Fruit fly (Drosophila melanogaster): ENCODE results near the gene CG46316.

DNA sequence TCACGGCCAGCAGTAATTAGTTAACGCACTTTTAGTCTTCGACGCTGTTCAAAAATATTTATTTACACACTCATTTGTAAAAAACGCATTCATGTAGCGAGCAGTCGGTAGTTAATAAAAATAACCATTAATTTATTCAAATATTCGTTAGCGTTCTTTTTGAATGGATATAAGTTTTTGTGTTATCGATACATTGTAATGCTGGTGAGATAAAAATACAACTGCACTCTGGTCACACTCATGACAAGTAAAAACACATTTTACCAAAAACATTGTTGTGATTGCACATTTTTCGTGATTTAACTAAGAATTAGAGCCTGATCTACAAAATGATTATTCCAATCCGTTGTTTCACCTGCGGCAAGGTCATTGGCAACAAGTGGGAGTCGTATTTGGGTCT is 4.7 kb downstream of the CG46316 start, which contains the start of gene Polr2L:
- TF ChIP-seq CG10366 (GFP tag; IDR thresholded peaks at IDR 0.05) (no peak), NK7.1 (GFP tag; optimal IDR thresholded peaks at IDR 0.05) (no peak), CG12391 (tag; optimal IDR thresholded peaks at IDR 0.05) (no peak), CG34224 (GFP tag; IDR thresholded peaks at IDR 0.05; ENCODE audit: partially characterized antibody) (no peak), h (optimal IDR thresholded peaks at IDR 0.05) (no peak), fd3F (GFP tag; optimal IDR thresholded peaks at IDR 0.05) (no peak), ato (GFP tag; IDR thresholded peaks at IDR 0.05; ENCODE audit: partially characterized antibody) (no peak), B-H2 (GFP tag; optimal IDR thresholded peaks at IDR 0.05) (no peak)

Measured in whole organism, embryonic.